Fruit fly (Drosophila melanogaster) whole organism, wandering third instar larva: Measurements from ENCODE around the gene CG3402.

ENCODE experiments used
- Abd-B ChIP-seq: fragments of >200 bp; optimal IDR thresholded peaks from 2 replicates; lab custom pipeline; 2017; ENCODE audit warnings: missing biosample characterization, missing genetic modification characterization
- CG9705 ChIP-seq: fragments of 200-800 bp; sonication (Bioruptor generic); optimal IDR thresholded peaks from 2 replicates; lab custom pipeline; 2018; ENCODE audit warnings: missing biosample characterization, mild to moderate bottlenecking, missing genetic modification characterization
- Hr83 ChIP-seq: fragments of 200-300 bp; sonication (Bioruptor generic); optimal IDR thresholded peaks from 2 replicates; lab custom pipeline; 2016; ENCODE audit warnings: missing biosample characterization, mild to moderate bottlenecking, missing genetic modification characterization, moderate library complexity; ENCODE audit not compliant: poor library complexity, severe bottlenecking
- Rel ChIP-seq, 2 experiments: fragments of 200-800 bp; sonication (Bioruptor generic) in 1 of 2; optimal IDR thresholded peaks; 2 replicates in 1 of 2; 3 replicates in 1 of 2; lab custom pipeline; 2016 to 2019; ENCODE audit warnings: mild to moderate bottlenecking in 2 of 2, missing biosample characterization in 2 of 2, missing genetic modification characterization in 2 of 2, moderate library complexity in 1 of 2
- pan ChIP-seq: fragments of >200 bp; optimal IDR thresholded peaks from 2 replicates; lab custom pipeline; 2017

- TF ChIP-seq CG9705 (GFP tag; lab: Kevin White, UChicago), result no peak
- TF ChIP-seq Abd-B (GFP tag; lab: Kevin White, UChicago), result no peak
- TF ChIP-seq pan, result no peak
- no peak for TF ChIP-seq Hr83 (GFP tag; lab: Kevin White, UChicago)
- no peak for TF ChIP-seq Rel (GFP tag; optimal IDR thresholded peaks at IDR 0.05; lab: Kevin White, UChicago)
- no peak for TF ChIP-seq Rel (tag; optimal IDR thresholded peaks at IDR 0.05; lab: Kevin White, UChicago)
Measured at dm6 chr3L:630666-631065, 22.0 kb downstream of the CG3402 start.
